ENCODE assay signal across 4 worm cellular contexts in genomic region chrV:5891204-5891603, ce11.
TF ChIP-seq lines count a peak whose summit lies in the region.

No protein-coding gene starts in this region.

TF ChIP-seq in whole organism, L1 larva, 84 proteins besides CTCF, POLR2A, EP300 and RAD21:
- peak; percentile 6 for TF ChIP-seq rnt-1 (tag; optimal IDR thresholded peaks at IDR 0.05; lab: Kevin White, UChicago)
- no peak for TF ChIP-seq alr-1 (tag; optimal IDR thresholded peaks at IDR 0.05; lab: Kevin White, UChicago; ENCODE audit: borderline replicate concordance)
- TF ChIP-seq lin-14 (GFP tag; optimal IDR thresholded peaks at IDR 0.05; lab: Kevin White, UChicago), result peak; percentile 67
- no peak for TF ChIP-seq ceh-82 (tag; optimal IDR thresholded peaks at IDR 0.05; lab: Kevin White, UChicago)

TF ChIP-seq in whole organism, L2 larva, 48 proteins besides CTCF, POLR2A, EP300 and RAD21:
- TF ChIP-seq nhr-77 (tag; optimal IDR thresholded peaks at IDR 0.05; lab: Kevin White, UChicago) (no peak), C34F6.9 (tag; optimal IDR thresholded peaks at IDR 0.05; lab: Kevin White, UChicago) (no peak), crh-2 (tag; optimal IDR thresholded peaks at IDR 0.05; lab: Kevin White, UChicago) (no peak), sma-3 (GFP tag; optimal IDR thresholded peaks at IDR 0.05; lab: Kevin White, UChicago) (no peak), ztf-11 (tag; optimal IDR thresholded peaks at IDR 0.05; lab: Kevin White, UChicago) (no peak), sma-9 (GFP tag; optimal IDR thresholded peaks at IDR 0.05; lab: Kevin White, UChicago) (peak; percentile 6), sma-9 (tag; optimal IDR thresholded peaks at IDR 0.05; lab: Kevin White, UChicago) (no peak), nhr-12 (tag; optimal IDR thresholded peaks at IDR 0.05; lab: Kevin White, UChicago) (no peak), elt-1 (tag; optimal IDR thresholded peaks at IDR 0.05; lab: Kevin White, UChicago) (no peak), ztf-1 (GFP tag; conservative IDR thresholded peaks at IDR 0.05; lab: Robert Waterston, UW) (no peak)

TF ChIP-seq in whole organism, L4 larva, 104 proteins besides CTCF, POLR2A, EP300 and RAD21:
- TF ChIP-seq daf-8 (GFP tag; IDR thresholded peaks at IDR 0.05; lab: Robert Waterston, UW), result no peak
- TF ChIP-seq lin-39 (tag; optimal IDR thresholded peaks at IDR 0.05; lab: Kevin White, UChicago), result no peak
- TF ChIP-seq Y48G9A.11 (GFP tag; IDR thresholded peaks at IDR 0.05; lab: Robert Waterston, UW), result no peak
- no peak for TF ChIP-seq nhr-77 (tag; optimal IDR thresholded peaks at IDR 0.05; lab: Kevin White, UChicago)
- TF ChIP-seq unc-62 (GFP tag; optimal IDR thresholded peaks at IDR 0.05 in 1 of 2; lab: Kevin White, UChicago), result peak in 1 of 2 experiments; percentile 17
- TF ChIP-seq unc-62 (tag; optimal IDR thresholded peaks at IDR 0.05; lab: Kevin White, UChicago), result no peak
- TF ChIP-seq aha-1 (tag; lab: Kevin White, UChicago), result peak; percentile 90

TF ChIP-seq in whole organism, mixed stage, embryonic, 35 proteins besides CTCF, POLR2A, EP300 and RAD21:
- TF ChIP-seq nhr-76 (tag; optimal IDR thresholded peaks at IDR 0.05; lab: Kevin White, UChicago) (no peak), drap-1 (GFP tag; optimal IDR thresholded peaks at IDR 0.05; lab: Kevin White, UChicago) (no peak), pha-4 (tag; optimal IDR thresholded peaks at IDR 0.05; lab: Kevin White, UChicago) (no peak), cnd-1 (tag; optimal IDR thresholded peaks at IDR 0.05; lab: Kevin White, UChicago) (no peak), mep-1 (tag; optimal IDR thresholded peaks at IDR 0.05; lab: Kevin White, UChicago) (no peak), hlh-1 (tag; optimal IDR thresholded peaks at IDR 0.05; lab: Kevin White, UChicago) (peak; percentile 32), unc-62 (GFP tag; optimal IDR thresholded peaks at IDR 0.05; lab: Kevin White, UChicago) (no peak), nhr-237 (tag; optimal IDR thresholded peaks at IDR 0.05; lab: Kevin White, UChicago) (no peak), sptf-1 (tag; optimal IDR thresholded peaks at IDR 0.05; lab: Kevin White, UChicago) (no peak)

Comparison
In these comparisons a context has a peak if more than half of its experiments do, and no peak if none do; other contexts are left out.
1. Of the 29 proteins assayed by ChIP-seq in both whole organism, L4 larva and whole organism, L1 larva: peak only in whole organism, L4 larva: aha-1; only in whole organism, L1 larva: none; in both: none; in neither: 27; mixed calls (peak in some experiments, not most) for 1.